Worm (Caenorhabditis elegans) whole organism, L2 larva: ENCODE data around the gene asns-1.
"Not testable (repeated sequence)": the region's sequence is repeated elsewhere in the genome, so short reads cannot be mapped to it uniquely, and the experiment has no call there.

Experiments used
- C34F6.9 ChIP-seq: fragments of 150-350 bp; optimal IDR thresholded peaks from 2 replicates; lab custom pipeline; 2014; ENCODE audit warnings: missing biosample characterization, missing genetic modification characterization
- F13H6.1 ChIP-seq: sonication (generic microtip); optimal IDR thresholded peaks from 2 replicates; lab custom pipeline; 2016; ENCODE audit warnings: missing genetic modification characterization, missing compliant biosample characterization
- R02D3.7 ChIP-seq: fragments of 150-350 bp; optimal IDR thresholded peaks from 2 replicates; lab custom pipeline; 2014; ENCODE audit warnings: missing biosample characterization, missing genetic modification characterization
- ZK546.5 ChIP-seq: sonication (generic microtip); optimal IDR thresholded peaks from 2 replicates; lab custom pipeline; 2017; ENCODE audit warnings: missing biosample characterization, missing genetic modification characterization
- aly-2 ChIP-seq: fragments of 150-350 bp; optimal IDR thresholded peaks from 2 replicates; lab custom pipeline; 2014; ENCODE audit warnings: missing biosample characterization, missing genetic modification characterization
- ama-1 ChIP-seq: fragments of 150-350 bp; optimal IDR thresholded peaks from 2 replicates; lab custom pipeline; 2018; ENCODE audit warnings: inconsistent platforms
- blmp-1 ChIP-seq: sonication (generic microtip); optimal IDR thresholded peaks from 2 replicates; lab custom pipeline; 2017; ENCODE audit warnings: missing genetic modification characterization, mild to moderate bottlenecking, missing compliant biosample characterization, antibody characterized with exemption, moderate library complexity; ENCODE audit not compliant: insufficient read depth
- crh-2 ChIP-seq: sonication (generic microtip); optimal IDR thresholded peaks from 2 replicates; lab custom pipeline; 2017; ENCODE audit warnings: missing biosample characterization, missing genetic modification characterization
- dmd-4 ChIP-seq: sonication (generic microtip); optimal IDR thresholded peaks from 2 replicates; lab custom pipeline; 2017; ENCODE audit warnings: missing biosample characterization, missing genetic modification characterization
- elt-3 ChIP-seq: sonication (generic microtip); optimal IDR thresholded peaks from 2 replicates; lab custom pipeline; 2017; ENCODE audit warnings: missing biosample characterization, missing genetic modification characterization
- fos-1 ChIP-seq: fragments of 150-350 bp; optimal IDR thresholded peaks from 2 replicates; lab custom pipeline; 2014; ENCODE audit warnings: missing biosample characterization, missing genetic modification characterization
- gmeb-1 ChIP-seq: fragments of 150-350 bp; optimal IDR thresholded peaks from 2 replicates; lab custom pipeline; 2014; ENCODE audit warnings: missing biosample characterization, missing genetic modification characterization
- lin-13 ChIP-seq: fragments of 150-350 bp; optimal IDR thresholded peaks from 2 replicates; lab custom pipeline; 2014; ENCODE audit warnings: missing biosample characterization, missing genetic modification reagents, missing genetic modification characterization
- lin-39 ChIP-seq: fragments of 150-350 bp; optimal IDR thresholded peaks from 2 replicates; lab custom pipeline; 2014; ENCODE audit warnings: missing biosample characterization, missing genetic modification reagents, missing genetic modification characterization
- mdl-1 ChIP-seq, 2 experiments: fragments of 150-350 bp in 1 of 2; sonication (generic microtip) in 1 of 2; optimal IDR thresholded peaks; 2 replicates each; lab custom pipeline; 2017; ENCODE audit warnings: missing biosample characterization in 2 of 2, missing genetic modification characterization in 2 of 2
- nhr-11 ChIP-seq: fragments of 150-350 bp; optimal IDR thresholded peaks from 2 replicates; lab custom pipeline; 2014; ENCODE audit warnings: missing biosample characterization, missing genetic modification characterization
- nhr-12 ChIP-seq: fragments of 150-350 bp; optimal IDR thresholded peaks from 2 replicates; lab custom pipeline; 2014; ENCODE audit warnings: missing biosample characterization, missing genetic modification characterization
- nhr-77 ChIP-seq: fragments of 150-350 bp; optimal IDR thresholded peaks from 2 replicates; lab custom pipeline; 2014; ENCODE audit warnings: missing biosample characterization, missing genetic modification characterization
- sma-3 ChIP-seq: sonication (generic microtip); optimal IDR thresholded peaks from 2 replicates; lab custom pipeline; 2016; ENCODE audit warnings: missing genetic modification reagents, missing genetic modification characterization, missing compliant biosample characterization
- sma-9 ChIP-seq, 2 experiments: fragments of 150-350 bp in 1 of 2; sonication (generic microtip) in 1 of 2; optimal IDR thresholded peaks; 2 replicates each; lab custom pipeline; 2014 to 2016; ENCODE audit warnings: missing genetic modification characterization in 2 of 2, mild to moderate bottlenecking in 1 of 2, missing biosample characterization in 1 of 2, missing compliant biosample characterization in 1 of 2, missing genetic modification reagents in 1 of 2, moderate library complexity in 1 of 2
- snpc-4 ChIP-seq: fragments of 150-350 bp; optimal IDR thresholded peaks from 2 replicates; lab custom pipeline; 2014; ENCODE audit warnings: missing biosample characterization, missing genetic modification characterization
- unc-39 ChIP-seq: fragments of 150-350 bp; optimal IDR thresholded peaks from 2 replicates; lab custom pipeline; 2014; ENCODE audit warnings: missing biosample characterization, missing genetic modification characterization
- unc-55 ChIP-seq: fragments of 150-350 bp; sonication (generic microtip); optimal IDR thresholded peaks from 3 replicates; lab custom pipeline; 2014; ENCODE audit warnings: missing biosample characterization, missing genetic modification reagents, missing genetic modification characterization
- ztf-1 ChIP-seq: fragments of 200-800 bp; sonication (Bioruptor generic); conservative IDR thresholded peaks from 2 replicates; pipeline ENCODE4 v1.3.6; 2022; ENCODE audit warnings: missing genetic modification characterization, missing compliant biosample characterization
- ztf-11 ChIP-seq: sonication (generic microtip); optimal IDR thresholded peaks from 2 replicates; lab custom pipeline; 2017; ENCODE audit warnings: missing biosample characterization, missing genetic modification characterization
- ztf-4 ChIP-seq: fragments of 150-350 bp; optimal IDR thresholded peaks from 2 replicates; lab custom pipeline; 2014; ENCODE audit warnings: missing biosample characterization, missing genetic modification characterization

Gene asns-1

DNA sequence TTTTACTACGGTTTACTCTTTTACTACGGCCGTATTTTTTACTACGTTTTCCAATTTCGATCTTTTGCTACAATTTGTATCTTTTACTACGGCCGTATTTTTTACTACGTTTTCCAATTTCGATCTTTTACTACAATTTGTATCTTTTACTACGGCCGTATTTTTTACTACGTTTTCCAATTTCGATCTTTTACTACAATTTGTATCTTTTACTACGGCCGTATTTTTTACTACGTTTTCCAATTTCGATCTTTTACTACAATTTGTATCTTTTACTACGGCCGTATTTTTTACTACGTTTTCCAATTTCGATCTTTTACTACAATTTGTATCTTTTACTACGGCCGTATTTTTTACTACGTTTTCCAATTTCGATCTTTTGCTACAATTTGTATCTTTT, 28.8 kb downstream of the asns-1 start, which contains the start of gene F25G6.1:
Gene F25G6.1, plus strand, starts transcription at position 301 of the 400 bp plus-strand sequence.
- not testable (repeated sequence) for TF ChIP-seq unc-55; C34F6.9; gmeb-1 (tag; lab: Kevin White, UChicago)
- TF ChIP-seq, all 48 proteins: peak for 0; not testable (repeated sequence) for 48

DNA sequence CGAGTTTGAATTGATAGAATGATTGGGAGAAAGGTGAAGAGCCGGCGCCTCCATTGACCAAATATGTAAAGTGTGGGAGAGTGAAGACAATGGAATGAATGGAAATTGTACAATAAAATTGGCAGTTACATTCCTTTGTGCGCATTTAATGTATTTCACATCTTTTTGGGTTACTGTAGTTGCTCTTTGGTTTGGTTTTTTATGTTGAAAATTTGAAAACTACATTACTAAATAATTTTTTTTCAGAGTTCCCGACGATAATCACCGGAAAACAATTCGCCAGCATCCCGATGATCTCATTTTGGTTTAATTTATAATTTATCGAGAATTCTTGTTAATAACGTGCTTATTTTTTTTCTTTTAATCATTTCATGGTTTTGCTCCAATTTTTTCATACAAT, 35.0 kb downstream of the asns-1 start, which contains the start of gene C10B5.1:
Gene C10B5.1, plus strand, starts transcription at position 301 of the 400 bp plus-strand sequence.
- TF ChIP-seq ztf-4 (tag; lab: Kevin White, UChicago) (no peak), ztf-1 (GFP tag; lab: Robert Waterston, UW) (no peak), crh-2 (no peak), C34F6.9 (no peak), nhr-11 (tag; lab: Kevin White, UChicago) (no peak), nhr-12 (no peak), lin-13 (no peak), ZK546.5 (tag; lab: Kevin White, UChicago) (no peak)

DNA sequence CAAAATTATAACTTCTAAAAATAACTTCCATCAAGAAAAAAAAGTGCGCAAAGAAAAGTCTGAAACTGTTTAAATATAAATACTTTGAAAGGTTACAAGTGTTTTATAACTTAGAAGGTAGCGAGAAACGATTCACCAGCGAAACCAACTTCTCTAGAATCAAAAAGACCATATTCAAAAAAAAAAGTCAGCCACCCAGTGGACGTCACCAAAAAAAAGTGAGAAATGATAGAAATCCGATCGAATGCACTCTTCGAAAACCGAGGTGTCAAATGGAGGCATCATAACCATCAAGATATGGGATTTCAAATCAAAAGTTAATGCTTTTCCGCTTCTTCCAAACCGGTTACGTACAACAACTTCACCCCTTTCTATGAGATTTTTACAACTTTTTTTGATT, 40.5 kb downstream of the asns-1 start:
- TF ChIP-seq ztf-1 (GFP tag; lab: Robert Waterston, UW) (no peak), R02D3.7 (tag; lab: Kevin White, UChicago) (no peak), blmp-1 (tag; lab: Kevin White, UChicago) (no peak)

DNA sequence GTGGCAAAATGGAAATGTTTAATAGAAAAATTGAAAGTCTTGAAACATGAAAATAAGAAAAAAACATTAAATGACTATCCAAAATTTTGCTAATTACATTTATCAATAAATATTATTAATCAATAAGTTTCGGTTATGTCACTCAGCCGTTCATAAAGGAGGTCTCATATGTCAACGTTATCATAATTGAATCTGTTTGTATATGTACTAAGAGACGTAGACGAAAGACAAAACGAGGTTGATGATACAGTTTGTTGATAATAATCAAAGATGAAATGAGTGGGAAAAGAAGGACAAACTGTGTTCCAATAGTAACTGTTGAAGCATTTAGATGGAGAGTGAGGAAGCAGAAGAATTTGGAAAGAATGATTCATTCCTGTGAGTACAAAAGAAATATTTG, 40.9 kb downstream of the asns-1 start:
- TF ChIP-seq ztf-4 (tag; lab: Kevin White, UChicago) (no peak), unc-39 (tag; lab: Kevin White, UChicago) (no peak), fos-1 (tag; lab: Kevin White, UChicago) (peak; percentile 80), crh-2 (peak; percentile 17), sma-9 (GFP tag; optimal IDR thresholded peaks at IDR 0.05; lab: Kevin White, UChicago) (peak; percentile 26), sma-9 (tag; optimal IDR thresholded peaks at IDR 0.05; lab: Kevin White, UChicago) (no peak), lin-39 (tag; lab: Kevin White, UChicago) (no peak)

DNA sequence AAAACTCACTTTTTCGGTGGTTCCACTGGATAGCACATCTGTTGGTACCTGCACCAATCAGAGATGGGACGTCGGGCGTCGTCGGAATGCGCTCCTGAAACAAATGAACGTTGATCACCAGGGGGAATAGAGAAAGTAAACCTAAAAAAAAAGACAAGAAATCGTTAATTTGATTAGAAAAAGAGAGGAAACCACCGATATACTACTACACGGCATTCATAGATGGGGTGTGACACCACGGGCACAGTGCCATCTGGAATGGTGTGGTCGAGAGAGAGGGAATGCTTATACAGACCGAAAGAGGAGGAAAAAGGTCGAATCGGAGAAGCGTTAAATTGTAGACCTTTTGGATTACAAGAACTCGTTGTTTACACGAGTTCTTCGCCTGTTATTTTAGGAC, 42.1 kb downstream of the asns-1 start, which contains the start of gene C10B5.3:
Gene C10B5.3, minus strand, starts transcription at position 101 of the 400 bp plus-strand sequence.
- TF ChIP-seq sma-3 (GFP tag; lab: Kevin White, UChicago) (no peak), nhr-77 (tag; lab: Kevin White, UChicago) (no peak), F13H6.1 (tag; lab: Kevin White, UChicago) (no peak), ztf-4 (tag; lab: Kevin White, UChicago) (no peak), ztf-1 (GFP tag; lab: Robert Waterston, UW) (no peak), mdl-1 (tag; optimal IDR thresholded peaks at IDR 0.05; lab: Kevin White, UChicago) (no peak), aly-2 (tag; lab: Kevin White, UChicago) (no peak), elt-3 (tag; lab: Kevin White, UChicago) (no peak), ama-1 (no peak), ZK546.5 (tag; lab: Kevin White, UChicago) (no peak), ztf-11 (no peak), blmp-1 (tag; lab: Kevin White, UChicago) (no peak), sma-9 (GFP tag; optimal IDR thresholded peaks at IDR 0.05; lab: Kevin White, UChicago) (no peak), sma-9 (tag; optimal IDR thresholded peaks at IDR 0.05; lab: Kevin White, UChicago) (no peak), gmeb-1 (tag; lab: Kevin White, UChicago) (no peak), dmd-4 (tag; lab: Kevin White, UChicago) (no peak), snpc-4 (tag; lab: Kevin White, UChicago) (no peak)

DNA sequence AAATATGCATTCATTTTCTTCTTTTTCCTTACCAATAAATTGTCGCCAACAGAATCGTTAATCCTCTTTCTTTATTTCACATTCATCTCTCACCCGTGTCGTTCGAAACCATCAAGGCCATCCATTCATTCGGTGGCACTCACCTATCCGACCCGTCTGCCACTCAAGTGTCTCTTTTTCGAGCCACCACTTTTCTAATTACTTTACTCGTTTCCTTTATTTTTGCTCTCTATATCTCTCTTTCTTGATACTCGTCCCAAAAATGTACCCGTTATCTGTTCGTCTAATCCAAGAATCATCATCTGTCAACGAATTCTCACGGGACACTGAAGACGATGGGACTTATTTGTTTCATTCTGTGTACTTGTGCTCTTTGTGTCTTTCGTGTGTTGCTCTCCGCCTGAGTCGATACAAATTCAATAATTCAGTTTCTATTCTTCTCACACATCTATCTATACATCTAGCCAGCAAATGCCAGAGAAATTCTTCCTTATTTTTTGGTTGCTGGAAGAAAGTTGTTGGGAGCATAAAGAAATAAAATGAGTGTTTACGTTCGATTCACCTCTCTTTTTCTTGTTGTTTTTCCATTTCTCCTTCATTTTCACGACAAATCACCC, 46.8 kb downstream of the asns-1 start:
- TF ChIP-seq mdl-1 (tag; optimal IDR thresholded peaks at IDR 0.05; lab: Kevin White, UChicago) (no peak), sma-9 (GFP tag; optimal IDR thresholded peaks at IDR 0.05; lab: Kevin White, UChicago) (peak; percentile 10), sma-9 (tag; optimal IDR thresholded peaks at IDR 0.05; lab: Kevin White, UChicago) (no peak)
